Fruit fly (Drosophila melanogaster) whole organism, prepupa: ENCODE results near the gene Wnk.

Experiments
- Blimp-1 ChIP-seq: fragments of 200-800 bp; sonication (Bioruptor generic); optimal IDR thresholded peaks from 3 replicates; lab custom pipeline; 2017; ENCODE audit warnings: missing biosample characterization, missing genetic modification characterization, mild to moderate bottlenecking, moderate library complexity, missing genetic modification reagents
- CG10631 ChIP-seq: fragments of 200-800 bp; sonication (Bioruptor generic); optimal IDR thresholded peaks from 2 replicates; lab custom pipeline; 2016; ENCODE audit warnings: missing biosample characterization, missing genetic modification characterization
- CG11294 ChIP-seq: fragments of 200-800 bp; sonication (Bioruptor generic); IDR thresholded peaks from 2 replicates; pipeline ENCODE4 v1.3.6; 2022; ENCODE audit warnings: missing biosample characterization, missing genetic modification characterization
- CG11762 ChIP-seq: fragments of 200-800 bp; sonication (Bioruptor generic); optimal IDR thresholded peaks from 3 replicates; lab custom pipeline; 2016; ENCODE audit warnings: missing biosample characterization, missing genetic modification characterization; ENCODE audit not compliant: insufficient read depth
- CG11902 ChIP-seq: fragments of 200-800 bp; sonication (Bioruptor generic); optimal IDR thresholded peaks from 3 replicates; lab custom pipeline; 2016; ENCODE audit warnings: missing biosample characterization, missing genetic modification characterization
- CG15336 ChIP-seq: fragments of 200-800 bp; sonication (Bioruptor generic); IDR thresholded peaks from 2 replicates; pipeline ENCODE4 v1.3.6; 2022; ENCODE audit warnings: missing biosample characterization, missing genetic modification characterization
- CG1621 ChIP-seq: fragments of 200-800 bp; sonication (Bioruptor generic); optimal IDR thresholded peaks from 3 replicates; lab custom pipeline; 2018; ENCODE audit warnings: missing biosample characterization, mild to moderate bottlenecking, missing genetic modification characterization
- CG16779 ChIP-seq: fragments of 200-800 bp; sonication (Bioruptor generic); optimal IDR thresholded peaks from 3 replicates; lab custom pipeline; 2017; ENCODE audit warnings: missing biosample characterization, mild to moderate bottlenecking, missing genetic modification characterization
- CG3032 ChIP-seq: fragments of 200-800 bp; optimal IDR thresholded peaks from 2 replicates; lab custom pipeline; 2019; ENCODE audit warnings: missing biosample characterization, mild to moderate bottlenecking, missing genetic modification characterization, moderate library complexity
- CG31627 ChIP-seq: fragments of 200-800 bp; sonication (Bioruptor generic); optimal IDR thresholded peaks from 3 replicates; lab custom pipeline; 2016; ENCODE audit warnings: missing biosample characterization, missing genetic modification characterization
- CG32006 ChIP-seq: fragments of 200-800 bp; sonication (Bioruptor generic); optimal IDR thresholded peaks from 3 replicates; lab custom pipeline; 2017; ENCODE audit warnings: missing biosample characterization, mild to moderate bottlenecking, missing genetic modification characterization
- CG34406 ChIP-seq: fragments of 200-800 bp; sonication (Bioruptor generic); optimal IDR thresholded peaks from 3 replicates; lab custom pipeline; 2016; ENCODE audit warnings: missing biosample characterization, missing genetic modification characterization
- CG3919 ChIP-seq: fragments of 200-800 bp; sonication (Bioruptor generic); optimal IDR thresholded peaks from 3 replicates; lab custom pipeline; 2016; ENCODE audit warnings: missing biosample characterization, missing genetic modification characterization
- CG4318 ChIP-seq: fragments of 200-800 bp; sonication (Bioruptor generic); optimal IDR thresholded peaks from 3 replicates; lab custom pipeline; 2017; ENCODE audit warnings: missing biosample characterization, mild to moderate bottlenecking, missing genetic modification characterization
- CG6163 ChIP-seq: fragments of 200-800 bp; sonication (Bioruptor generic); IDR thresholded peaks from 3 replicates; pipeline ENCODE4 v1.3.6; 2022; ENCODE audit warnings: missing biosample characterization, missing genetic modification characterization
- CG6276 ChIP-seq: fragments of 200-800 bp; sonication (Bioruptor generic); optimal IDR thresholded peaks from 2 replicates; lab custom pipeline; 2017; ENCODE audit warnings: missing biosample characterization, mild to moderate bottlenecking, missing genetic modification characterization
- CG6792 ChIP-seq: fragments of 200-800 bp; sonication (Bioruptor generic); optimal IDR thresholded peaks from 3 replicates; lab custom pipeline; 2016; ENCODE audit warnings: missing biosample characterization, missing genetic modification characterization
- CG6808 ChIP-seq: fragments of 200-800 bp; sonication (Bioruptor generic); optimal IDR thresholded peaks from 3 replicates; lab custom pipeline; 2017; ENCODE audit warnings: missing biosample characterization, missing genetic modification characterization, mild to moderate bottlenecking, moderate library complexity, missing genetic modification reagents
- CG7368 ChIP-seq: fragments of 200-800 bp; sonication (Bioruptor generic); optimal IDR thresholded peaks from 3 replicates; lab custom pipeline; 2016; ENCODE audit warnings: missing biosample characterization, missing genetic modification characterization
- CG8119 ChIP-seq: fragments of 200-800 bp; sonication (Bioruptor generic); IDR thresholded peaks from 3 replicates; pipeline ENCODE4 v1.3.6; 2022; ENCODE audit warnings: missing biosample characterization, missing genetic modification characterization
- CG8319 ChIP-seq: fragments of 200-800 bp; sonication (Bioruptor generic); optimal IDR thresholded peaks from 3 replicates; lab custom pipeline; 2016; ENCODE audit warnings: missing biosample characterization, missing genetic modification characterization
- CG8632 ChIP-seq: fragments of 200-800 bp; sonication (Bioruptor generic); optimal IDR thresholded peaks from 3 replicates; lab custom pipeline; 2016; ENCODE audit warnings: missing biosample characterization, missing genetic modification characterization
- CG9139 ChIP-seq: fragments of 200-800 bp; sonication (Bioruptor generic); optimal IDR thresholded peaks from 3 replicates; lab custom pipeline; 2017; ENCODE audit warnings: missing biosample characterization, mild to moderate bottlenecking, missing genetic modification characterization
- Eip75B ChIP-seq: fragments of 200-800 bp; sonication (Bioruptor generic); optimal IDR thresholded peaks from 3 replicates; lab custom pipeline; 2016; ENCODE audit warnings: missing biosample characterization, missing genetic modification characterization
- Eip78C ChIP-seq: fragments of 200-800 bp; sonication (Bioruptor generic); peaks from one replicate; lab custom pipeline; 2016; ENCODE audit warnings: missing biosample characterization, missing genetic modification characterization
- Eip93F ChIP-seq: fragments of 200-800 bp; sonication (Bioruptor generic); optimal IDR thresholded peaks from 2 replicates; lab custom pipeline; 2016; ENCODE audit warnings: missing biosample characterization, mild to moderate bottlenecking, missing genetic modification characterization
- Ets96B ChIP-seq: fragments of 200-800 bp; optimal IDR thresholded peaks from 2 replicates; lab custom pipeline; 2019; ENCODE audit warnings: missing biosample characterization, mild to moderate bottlenecking, missing genetic modification characterization, moderate library complexity
- Gug ChIP-seq: fragments of 200-800 bp; sonication (Bioruptor generic); IDR thresholded peaks from 2 replicates; pipeline ENCODE4 v1.3.6; 2022; ENCODE audit warnings: missing biosample characterization, missing genetic modification characterization
- Hr38 ChIP-seq: sonication (Bioruptor generic); optimal IDR thresholded peaks from 2 replicates; lab custom pipeline; 2016; ENCODE audit warnings: missing biosample characterization, missing genetic modification characterization
- Hr39 ChIP-seq: fragments of 200-800 bp; sonication (Bioruptor generic); optimal IDR thresholded peaks from 2 replicates; lab custom pipeline; 2016; ENCODE audit warnings: missing biosample characterization, missing genetic modification characterization
- Hr4 ChIP-seq: fragments of 200-800 bp; sonication (Bioruptor generic); optimal IDR thresholded peaks from 3 replicates; lab custom pipeline; 2016; ENCODE audit warnings: missing biosample characterization, missing genetic modification characterization
- Lpt ChIP-seq: fragments of 200-800 bp; sonication (Bioruptor generic); optimal IDR thresholded peaks from 3 replicates; lab custom pipeline; 2016; ENCODE audit warnings: missing biosample characterization, missing genetic modification characterization
- OdsH ChIP-seq: fragments of 200-800 bp; sonication (Bioruptor generic); optimal IDR thresholded peaks from 3 replicates; lab custom pipeline; 2016; ENCODE audit warnings: missing biosample characterization, missing genetic modification characterization
- Sox14 ChIP-seq: fragments of 200-800 bp; sonication (Bioruptor generic); optimal IDR thresholded peaks from 3 replicates; lab custom pipeline; 2016; ENCODE audit warnings: missing biosample characterization, missing genetic modification characterization
- Sox15 ChIP-seq: fragments of 200-800 bp; sonication (Bioruptor generic); optimal IDR thresholded peaks from 3 replicates; lab custom pipeline; 2016; ENCODE audit warnings: missing biosample characterization, missing genetic modification characterization
- achi ChIP-seq: fragments of 200-800 bp; sonication (Bioruptor generic); optimal IDR thresholded peaks from 3 replicates; lab custom pipeline; 2016; ENCODE audit warnings: missing biosample characterization, missing genetic modification characterization
- dac ChIP-seq: fragments of 200-800 bp; sonication (Bioruptor generic); optimal IDR thresholded peaks from 2 replicates; lab custom pipeline; 2017; ENCODE audit warnings: missing biosample characterization, mild to moderate bottlenecking, missing genetic modification characterization
- eg ChIP-seq: fragments of 200-800 bp; sonication (Bioruptor generic); IDR thresholded peaks from 3 replicates; pipeline ENCODE4 v1.3.6; 2022; ENCODE audit warnings: missing biosample characterization, missing genetic modification characterization
- esn ChIP-seq: fragments of 200-800 bp; sonication (Bioruptor generic); optimal IDR thresholded peaks from 2 replicates; lab custom pipeline; 2016; ENCODE audit warnings: missing biosample characterization, mild to moderate bottlenecking, missing genetic modification characterization, moderate library complexity
- fd59A ChIP-seq: fragments of 200-800 bp; sonication (Bioruptor generic); optimal IDR thresholded peaks from 2 replicates; lab custom pipeline; 2017; ENCODE audit warnings: missing biosample characterization, mild to moderate bottlenecking, missing genetic modification characterization, missing genetic modification reagents
- fd85E ChIP-seq: fragments of 200-800 bp; sonication (Bioruptor generic); optimal IDR thresholded peaks from 3 replicates; lab custom pipeline; 2016; ENCODE audit warnings: missing biosample characterization, missing genetic modification characterization
- fkh ChIP-seq: fragments of 200-800 bp; sonication (Bioruptor generic); optimal IDR thresholded peaks from 3 replicates; lab custom pipeline; 2017; ENCODE audit warnings: missing biosample characterization, mild to moderate bottlenecking, missing genetic modification characterization, moderate library complexity
- lz ChIP-seq: fragments of 200-800 bp; sonication (Bioruptor generic); optimal IDR thresholded peaks from 3 replicates; lab custom pipeline; 2016; ENCODE audit warnings: missing biosample characterization, missing genetic modification characterization
- net ChIP-seq: fragments of 200-800 bp; sonication (Bioruptor generic); optimal IDR thresholded peaks from 3 replicates; lab custom pipeline; 2016; ENCODE audit warnings: missing biosample characterization, missing genetic modification characterization
- salr ChIP-seq, 2 experiments: fragments of 200-800 bp; sonication (Bioruptor generic); optimal IDR thresholded peaks; 3 replicates each; lab custom pipeline; 2016 to 2018; ENCODE audit warnings: missing biosample characterization in 2 of 2, missing genetic modification characterization in 2 of 2, mild to moderate bottlenecking in 1 of 2
- spab ChIP-seq: fragments of 200-800 bp; sonication (Bioruptor generic); optimal IDR thresholded peaks from 2 replicates; lab custom pipeline; 2017; ENCODE audit warnings: missing biosample characterization, mild to moderate bottlenecking, missing genetic modification characterization, missing genetic modification reagents
- topi ChIP-seq: fragments of 200-800 bp; sonication (Bioruptor generic); optimal IDR thresholded peaks from 3 replicates; lab custom pipeline; 2016; ENCODE audit warnings: missing biosample characterization, missing genetic modification characterization
- vri ChIP-seq: fragments of 200-800 bp; sonication (Bioruptor generic); optimal IDR thresholded peaks from 3 replicates; lab custom pipeline; 2016; ENCODE audit warnings: missing biosample characterization, mild to moderate bottlenecking, missing genetic modification characterization

Wnk gene

DNA sequence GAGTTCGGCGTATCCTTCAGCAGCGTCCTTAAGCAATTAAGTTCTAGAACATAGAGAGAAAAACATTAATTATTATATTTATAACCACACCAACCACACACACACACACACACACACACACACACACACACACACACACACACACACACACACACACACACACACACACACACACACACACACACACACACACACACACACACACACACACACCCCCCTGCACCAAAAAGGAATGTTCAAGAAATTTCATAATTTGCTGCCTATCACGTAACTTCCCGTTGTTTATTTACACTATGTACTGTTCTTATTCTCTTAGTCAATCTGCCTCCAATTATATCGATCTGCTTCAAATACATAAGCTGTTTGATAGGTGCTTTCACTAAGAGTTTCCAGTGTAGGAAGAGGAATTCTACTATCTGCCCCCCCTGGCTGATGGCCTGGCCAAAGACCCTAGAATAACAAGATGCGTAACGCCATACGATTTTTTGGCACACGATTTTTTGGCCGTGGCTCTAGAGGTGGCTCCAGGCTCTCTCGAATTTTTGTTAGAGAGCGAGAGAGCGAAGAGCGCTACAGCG, 56.2 kb downstream of the Wnk start:
- TF ChIP-seq vri (GFP tag; lab: Kevin White, UChicago), result peak; percentile 7

DNA sequence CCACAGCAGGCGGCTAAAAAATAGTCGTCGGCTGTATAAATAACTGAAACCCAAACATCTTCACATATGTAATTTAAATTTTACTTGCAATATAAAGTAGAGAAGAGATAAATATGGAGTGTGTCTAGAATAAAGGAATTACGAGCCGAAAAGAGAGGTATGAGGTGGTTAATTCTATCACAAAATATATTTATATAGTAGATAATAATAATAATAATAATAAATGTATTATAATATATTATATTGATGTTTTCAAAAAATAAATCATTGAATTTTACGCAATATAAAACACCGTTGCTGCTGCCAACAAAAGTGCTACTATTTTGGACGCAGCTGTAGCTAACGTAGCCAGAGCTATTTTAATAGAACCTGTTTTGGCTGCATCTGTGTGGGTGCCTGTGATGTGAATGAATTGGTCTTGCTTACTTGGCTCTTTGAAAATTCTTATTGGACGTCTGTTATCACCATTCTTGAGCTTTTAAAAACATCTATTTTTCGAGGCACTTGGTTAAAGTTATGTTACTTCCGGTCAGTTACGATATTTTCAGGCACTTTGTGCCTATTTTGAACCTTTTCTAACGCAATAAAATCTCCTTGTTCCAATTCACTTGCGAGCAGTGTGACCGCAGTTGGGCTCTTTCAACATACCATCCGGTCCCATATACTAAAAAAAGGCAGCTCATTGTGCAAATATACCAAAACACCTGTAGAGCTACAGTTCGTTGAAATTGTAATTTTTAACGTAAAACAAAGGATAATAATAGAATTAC, 57.7 kb downstream of the Wnk start, which contains the start of gene Hr78:
TSS of gene Hr78 (minus strand) at position 630 of the 770 bp plus-strand sequence.
- TF ChIP-seq achi (GFP tag; lab: Kevin White, UChicago), result peak; percentile 88
- TF ChIP-seq eg (GFP tag; lab: Robert Waterston, UW), result peak; percentile 80
- TF ChIP-seq CG3032 (tag; lab: Kevin White, UChicago), result peak; percentile 80
- TF ChIP-seq Eip75B, result peak; percentile 34
- TF ChIP-seq CG6792 (GFP tag; lab: Kevin White, UChicago), result peak; percentile 76
- peak; percentile 57 for TF ChIP-seq CG7368 (GFP tag; lab: Kevin White, UChicago)
- TF ChIP-seq fd59A (GFP tag; lab: Kevin White, UChicago), result peak; percentile 48
- no peak for TF ChIP-seq dac (GFP tag; lab: Kevin White, UChicago)
- no peak for TF ChIP-seq Hr38 (GFP tag; lab: Kevin White, UChicago)
- TF ChIP-seq CG6808, result peak; percentile 80
- TF ChIP-seq fd85E (GFP tag; lab: Kevin White, UChicago), result peak; percentile 10
- peak; percentile 36 for TF ChIP-seq CG1621 (tag; lab: Kevin White, UChicago)
- no peak for TF ChIP-seq Hr4 (GFP tag; lab: Kevin White, UChicago)
- peak; percentile 72 for TF ChIP-seq CG6163 (GFP tag; lab: Robert Waterston, UW)
- peak; percentile 89 for TF ChIP-seq Eip78C (GFP tag; lab: Kevin White, UChicago)
- peak; percentile 27 for TF ChIP-seq Sox15 (GFP tag; lab: Kevin White, UChicago)
- TF ChIP-seq OdsH (GFP tag; lab: Kevin White, UChicago), result peak; percentile 76
- TF ChIP-seq CG6276 (GFP tag; lab: Kevin White, UChicago), result peak; percentile 90
- no peak for TF ChIP-seq salr (GFP tag; optimal IDR thresholded peaks at IDR 0.05; lab: Kevin White, UChicago)
- peak; percentile 60 for TF ChIP-seq Lpt
- TF ChIP-seq topi, result peak; percentile 45
- peak; percentile 57 for TF ChIP-seq CG9139
- TF ChIP-seq CG4318 (GFP tag; lab: Kevin White, UChicago), result peak; percentile 73
- peak; percentile 82 for TF ChIP-seq Ets96B
- peak; percentile 76 for TF ChIP-seq esn (GFP tag; lab: Kevin White, UChicago)
- TF ChIP-seq spab (GFP tag; lab: Kevin White, UChicago), result peak; percentile 79
- peak; percentile 72 for TF ChIP-seq net (GFP tag; lab: Kevin White, UChicago)
- peak; percentile 76 for TF ChIP-seq CG11762
- TF ChIP-seq CG11294 (GFP tag; lab: Robert Waterston, UW), result peak; percentile 53; the same call in 1 of the 2 replicates
- peak; percentile 92 for TF ChIP-seq CG32006 (GFP tag; lab: Kevin White, UChicago)
- peak; percentile 52 for TF ChIP-seq Blimp-1 (GFP tag; lab: Kevin White, UChicago)
- peak; percentile 42 for TF ChIP-seq CG11902 (GFP tag; lab: Kevin White, UChicago)
- no peak for TF ChIP-seq Eip93F (GFP tag; lab: Kevin White, UChicago)
- peak; percentile 28 for TF ChIP-seq fkh (GFP tag; lab: Kevin White, UChicago)
- TF ChIP-seq vri (GFP tag; lab: Kevin White, UChicago), result peak; percentile 59
- TF ChIP-seq CG3919 (GFP tag; lab: Kevin White, UChicago), result peak; percentile 81
- TF ChIP-seq CG15336 (GFP tag; lab: Robert Waterston, UW), result peak; percentile 88
- peak; percentile 36; the same call in 1 of the 2 replicates for TF ChIP-seq Gug (GFP tag; lab: Robert Waterston, UW)
- peak; percentile 85 for TF ChIP-seq Sox14 (GFP tag; lab: Kevin White, UChicago)
- peak; percentile 2 for TF ChIP-seq CG31627 (GFP tag; lab: Kevin White, UChicago)
- TF ChIP-seq CG16779 (tag; lab: Kevin White, UChicago), result peak; percentile 84
- TF ChIP-seq CG10631 (GFP tag; lab: Kevin White, UChicago), result peak; percentile 83
- TF ChIP-seq Hr39 (GFP tag; lab: Kevin White, UChicago), result no peak
- TF ChIP-seq CG8119 (GFP tag; lab: Robert Waterston, UW), result peak; percentile 91
- peak; percentile 89 for TF ChIP-seq CG34406 (GFP tag; lab: Kevin White, UChicago)
- peak; percentile 33 for TF ChIP-seq lz
- TF ChIP-seq CG8632 (GFP tag; lab: Kevin White, UChicago), result peak; percentile 91
- TF ChIP-seq CG8319 (GFP tag; lab: Kevin White, UChicago), result peak; percentile 44
